Fruit fly (Drosophila melanogaster) whole organism, embryonic: Measurements from ENCODE around the gene CG31265.

ENCODE experiments used
- Ada2b ChIP-seq: fragments of 200-800 bp; sonication (Bioruptor generic); IDR thresholded peaks from 2 replicates; pipeline ENCODE4 v1.3.6; 2022; ENCODE audit warnings: missing biosample characterization, missing genetic modification characterization
- Bdp1 ChIP-seq: fragments of 200-800 bp; sonication (Bioruptor generic); optimal IDR thresholded peaks from 3 replicates; lab custom pipeline; 2016; ENCODE audit warnings: missing biosample characterization, missing genetic modification characterization
- Blimp-1 ChIP-seq: fragments of 200-800 bp; sonication (Bioruptor generic); optimal IDR thresholded peaks from 3 replicates; lab custom pipeline; 2018; ENCODE audit warnings: missing biosample characterization, missing genetic modification characterization, mild to moderate bottlenecking, moderate library complexity, missing genetic modification reagents
- CG1024 ChIP-seq: fragments of 200-800 bp; sonication (Bioruptor generic); IDR thresholded peaks from 2 replicates; pipeline ENCODE4 v1.3.6; 2022; ENCODE audit warnings: missing biosample characterization, missing genetic modification characterization
- CG10654 ChIP-seq: fragments of 200-800 bp; sonication (Bioruptor generic); optimal IDR thresholded peaks from 2 replicates; lab custom pipeline; 2016; ENCODE audit warnings: missing biosample characterization, missing genetic modification characterization
- CG11504 ChIP-seq: fragments of 200-800 bp; sonication (Bioruptor generic); optimal IDR thresholded peaks from 3 replicates; lab custom pipeline; 2019; ENCODE audit warnings: missing biosample characterization, mild to moderate bottlenecking, missing genetic modification characterization, moderate library complexity
- CG11560 ChIP-seq: fragments of 200-800 bp; sonication (Bioruptor generic); IDR thresholded peaks from 3 replicates; pipeline ENCODE4 v1.3.6; 2022; ENCODE audit warnings: missing biosample characterization, missing genetic modification characterization
- CG12299 ChIP-seq: fragments of 200-800 bp; sonication (Bioruptor generic); optimal IDR thresholded peaks from 2 replicates; lab custom pipeline; 2018; ENCODE audit warnings: missing biosample characterization, mild to moderate bottlenecking, missing genetic modification characterization
- CG12744 ChIP-seq: fragments of 200-800 bp; sonication (Bioruptor generic); optimal IDR thresholded peaks from 2 replicates; lab custom pipeline; 2016; ENCODE audit warnings: missing biosample characterization, missing genetic modification characterization
- CG12769 ChIP-seq: fragments of 200-800 bp; sonication (Bioruptor generic); optimal IDR thresholded peaks from 2 replicates; lab custom pipeline; 2019; ENCODE audit warnings: missing biosample characterization, mild to moderate bottlenecking, missing genetic modification characterization, moderate library complexity
- CG15011 ChIP-seq: fragments of 200-800 bp; sonication (Bioruptor generic); optimal IDR thresholded peaks from 3 replicates; lab custom pipeline; 2018; ENCODE audit warnings: missing biosample characterization, mild to moderate bottlenecking, missing genetic modification characterization
- CG16863 ChIP-seq: fragments of 200-800 bp; sonication (Bioruptor generic); optimal IDR thresholded peaks from 3 replicates; lab custom pipeline; 2016; ENCODE audit warnings: missing biosample characterization, missing genetic modification characterization
- CG17829 ChIP-seq: fragments of 200-800 bp; optimal IDR thresholded peaks from 2 replicates; lab custom pipeline; 2019; ENCODE audit warnings: missing biosample characterization, mild to moderate bottlenecking, missing genetic modification characterization, moderate library complexity
- CG18011 ChIP-seq: fragments of 200-800 bp; sonication (Bioruptor generic); optimal IDR thresholded peaks from 2 replicates; lab custom pipeline; 2017; ENCODE audit warnings: missing biosample characterization, missing genetic modification characterization, mild to moderate bottlenecking, moderate library complexity, missing genotype
- CG18764 ChIP-seq: fragments of 200-800 bp; sonication (Bioruptor generic); optimal IDR thresholded peaks from 3 replicates; lab custom pipeline; 2016; ENCODE audit warnings: missing biosample characterization, missing genetic modification characterization
- CG2202 ChIP-seq: fragments of 200-800 bp; sonication (Bioruptor generic); optimal IDR thresholded peaks from 2 replicates; lab custom pipeline; 2018; ENCODE audit warnings: missing biosample characterization, mild to moderate bottlenecking, missing genetic modification characterization
- CG30020 ChIP-seq: fragments of 200-800 bp; optimal IDR thresholded peaks from 2 replicates; lab custom pipeline; 2019; ENCODE audit warnings: missing biosample characterization, mild to moderate bottlenecking, missing genetic modification characterization, moderate library complexity
- CG30403 ChIP-seq: fragments of 200-800 bp; sonication (Bioruptor generic); optimal IDR thresholded peaks from 3 replicates; lab custom pipeline; 2016; ENCODE audit warnings: missing biosample characterization, missing genetic modification characterization
- CG31388 ChIP-seq: fragments of 200-800 bp; sonication (Bioruptor generic); optimal IDR thresholded peaks from 2 replicates; lab custom pipeline; 2016; ENCODE audit warnings: missing biosample characterization, missing genetic modification characterization
- CG32532 ChIP-seq: fragments of 200-800 bp; sonication (Bioruptor generic); IDR thresholded peaks from 2 replicates; pipeline ENCODE4 v1.3.6; 2022; ENCODE audit warnings: missing biosample characterization, missing genetic modification characterization
- CG32772 ChIP-seq: fragments of 200-800 bp; sonication (Bioruptor generic); IDR thresholded peaks from 2 replicates; pipeline ENCODE4 v1.3.6; 2022; ENCODE audit warnings: missing biosample characterization, missing genetic modification characterization
- CG33213 ChIP-seq: fragments of 200-800 bp; sonication (Bioruptor generic); optimal IDR thresholded peaks from 3 replicates; lab custom pipeline; 2016; ENCODE audit warnings: missing biosample characterization, missing genetic modification characterization
- CG6791 ChIP-seq: fragments of 200-800 bp; sonication (Bioruptor generic); IDR thresholded peaks from 3 replicates; pipeline ENCODE4 v1.3.6; 2022; ENCODE audit warnings: missing biosample characterization, missing genetic modification characterization; ENCODE audit not compliant: partially characterized antibody
- CG8765 ChIP-seq: fragments of 200-800 bp; sonication (Bioruptor generic); IDR thresholded peaks from 2 replicates; pipeline ENCODE4 v1.3.6; 2022; ENCODE audit warnings: missing biosample characterization, missing genetic modification characterization
- CG9609 ChIP-seq: fragments of 200-800 bp; sonication (Bioruptor generic); optimal IDR thresholded peaks from 3 replicates; lab custom pipeline; 2016; ENCODE audit warnings: missing biosample characterization, missing genetic modification characterization
- Deaf1 ChIP-seq: fragments of 200-800 bp; optimal IDR thresholded peaks from 3 replicates; lab custom pipeline; 2019; ENCODE audit warnings: missing biosample characterization, mild to moderate bottlenecking, missing genetic modification characterization, moderate library complexity
- Doc3 ChIP-seq: fragments of 200-800 bp; sonication (Bioruptor generic); IDR thresholded peaks from 3 replicates; pipeline ENCODE4 v1.3.6; 2022; ENCODE audit warnings: missing biosample characterization, missing genetic modification characterization; ENCODE audit not compliant: partially characterized antibody
- HHEX ChIP-seq: fragments of 200-800 bp; sonication (Bioruptor generic); optimal IDR thresholded peaks from 3 replicates; lab custom pipeline; 2017; ENCODE audit warnings: missing biosample characterization, mild to moderate bottlenecking, missing genetic modification characterization, missing genetic modification reagents
- HLHmδ ChIP-seq: fragments of 200-800 bp; sonication (Bioruptor generic); optimal IDR thresholded peaks from 2 replicates; lab custom pipeline; 2018; ENCODE audit warnings: missing biosample characterization, mild to moderate bottlenecking, missing genetic modification characterization, moderate library complexity
- Hmr ChIP-seq: fragments of 200-800 bp; sonication (Bioruptor generic); optimal IDR thresholded peaks from 3 replicates; lab custom pipeline; 2017; ENCODE audit warnings: mild to moderate bottlenecking, missing biosample characterization, missing genetic modification reagents, missing genetic modification characterization
- Med ChIP-seq: fragments of 200-800 bp; sonication (Bioruptor generic); peaks from one replicate; lab custom pipeline; 2016; ENCODE audit warnings: missing biosample characterization, missing genetic modification characterization, mild to moderate bottlenecking, inconsistent platforms, moderate library complexity
- Meics ChIP-seq: fragments of 200-800 bp; sonication (Bioruptor generic); optimal IDR thresholded peaks from 2 replicates; lab custom pipeline; 2017; ENCODE audit warnings: missing biosample characterization, mild to moderate bottlenecking, missing genetic modification characterization
- Nf-YA ChIP-seq: fragments of 200-800 bp; sonication (Bioruptor generic); IDR thresholded peaks from 2 replicates; pipeline ENCODE4 v1.3.6; 2022; ENCODE audit warnings: missing biosample characterization, missing genetic modification characterization
- Rx ChIP-seq: fragments of 200-800 bp; sonication (Bioruptor generic); IDR thresholded peaks from 2 replicates; pipeline ENCODE4 v1.3.6; 2022; ENCODE audit warnings: missing biosample characterization, missing genetic modification characterization
- Six4 ChIP-seq: fragments of 200-800 bp; sonication (Bioruptor generic); optimal IDR thresholded peaks from 2 replicates; lab custom pipeline; 2016; ENCODE audit warnings: missing biosample characterization, missing genetic modification characterization
- Sox100B ChIP-seq: fragments of 200-800 bp; sonication (Bioruptor generic); optimal IDR thresholded peaks from 3 replicates; lab custom pipeline; 2018; ENCODE audit warnings: missing biosample characterization, mild to moderate bottlenecking, missing genetic modification characterization
- ash1 ChIP-seq: fragments of 200-800 bp; sonication (Bioruptor generic); optimal IDR thresholded peaks from 2 replicates; lab custom pipeline; 2018; ENCODE audit warnings: missing biosample characterization, mild to moderate bottlenecking, missing genetic modification characterization
- bcd ChIP-seq: fragments of 200-800 bp; sonication (Bioruptor generic); optimal IDR thresholded peaks from 2 replicates; lab custom pipeline; 2017; ENCODE audit warnings: missing biosample characterization, mild to moderate bottlenecking, missing genetic modification characterization
- cas ChIP-seq: fragments of 200-800 bp; sonication (Bioruptor generic); IDR thresholded peaks from 2 replicates; pipeline ENCODE4 v1.3.6; 2022; ENCODE audit warnings: missing biosample characterization, missing genetic modification characterization
- chm ChIP-seq: fragments of 200-800 bp; sonication (Bioruptor generic); IDR thresholded peaks from 2 replicates; pipeline ENCODE4 v1.3.6; 2022; ENCODE audit warnings: missing biosample characterization, missing genetic modification characterization
- dati ChIP-seq: fragments of 200-800 bp; sonication (Bioruptor generic); IDR thresholded peaks from 2 replicates; pipeline ENCODE4 v1.3.6; 2022; ENCODE audit warnings: missing biosample characterization, missing genetic modification characterization
- eyg ChIP-seq: fragments of 200-800 bp; sonication (Bioruptor generic); optimal IDR thresholded peaks from 3 replicates; lab custom pipeline; 2016; ENCODE audit warnings: missing biosample characterization, missing genetic modification characterization
- grau ChIP-seq: fragments of 200-800 bp; optimal IDR thresholded peaks from 3 replicates; lab custom pipeline; 2019; ENCODE audit warnings: missing biosample characterization, mild to moderate bottlenecking, missing genetic modification characterization, moderate library complexity
- kay ChIP-seq: fragments of 200-800 bp; sonication (Bioruptor generic); optimal IDR thresholded peaks from 2 replicates; lab custom pipeline; 2016; ENCODE audit warnings: missing biosample characterization, missing genetic modification characterization
- kni ChIP-seq: fragments of 200-800 bp; sonication (Bioruptor generic); optimal IDR thresholded peaks from 3 replicates; lab custom pipeline; 2017; ENCODE audit warnings: mild to moderate bottlenecking, missing biosample characterization, missing genetic modification reagents, missing genetic modification characterization
- lmd ChIP-seq: fragments of 200-800 bp; sonication (Bioruptor generic); IDR thresholded peaks from 2 replicates; pipeline ENCODE4 v1.3.6; 2022; ENCODE audit warnings: missing biosample characterization, missing genetic modification characterization
- luna ChIP-seq: fragments of 200-800 bp; sonication (Bioruptor generic); optimal IDR thresholded peaks from 2 replicates; lab custom pipeline; 2016; ENCODE audit warnings: missing biosample characterization, missing genetic modification characterization
- sc ChIP-seq, 3 experiments: fragments of >200 bp in 2 of 3; fragments of 200-800 bp in 1 of 3; sonication (Bioruptor generic) in 1 of 3; optimal IDR thresholded peaks; 2 replicates in 2 of 3; 3 replicates in 1 of 3; lab custom pipeline; 2017; ENCODE audit warnings: mild to moderate bottlenecking in 1 of 3, missing biosample characterization in 1 of 3, missing genetic modification characterization in 1 of 3, missing genetic modification reagents in 1 of 3
- zen2 ChIP-seq: fragments of 200-800 bp; sonication (Bioruptor generic); IDR thresholded peaks from 3 replicates; pipeline ENCODE4 v1.3.6; 2022; ENCODE audit warnings: missing biosample characterization, missing genetic modification characterization; ENCODE audit not compliant: partially characterized antibody
- zfh1 ChIP-seq: fragments of 200-800 bp; sonication (Bioruptor generic); IDR thresholded peaks from 3 replicates; pipeline ENCODE4 v1.3.6; 2022; ENCODE audit warnings: missing biosample characterization, missing genetic modification characterization

Gene CG31265

dm6 chr3R:17117607-17118327 lies 10.2 kb upstream of the CG31265 start:
- TF ChIP-seq CG18764 (GFP tag; lab: Kevin White, UChicago) = no peak
- no peak for TF ChIP-seq luna (GFP tag; lab: Kevin White, UChicago)
- no peak for TF ChIP-seq CG11560 (tag; lab: Robert Waterston, UW)
- TF ChIP-seq CG2202 = peak; percentile 27
- no peak for TF ChIP-seq CG16863 (GFP tag; lab: Kevin White, UChicago)
- TF ChIP-seq CG11504 (tag; lab: Kevin White, UChicago) = peak; percentile 19
- no peak for TF ChIP-seq CG18011 (GFP tag; lab: Kevin White, UChicago)
- no peak for TF ChIP-seq Nf-YA (GFP tag; lab: Robert Waterston, UW)
- peak; percentile 29 for TF ChIP-seq grau (tag; lab: Kevin White, UChicago)
- no peak for TF ChIP-seq kay (GFP tag; lab: Kevin White, UChicago)
- TF ChIP-seq CG1024 (GFP tag; lab: Robert Waterston, UW) = no peak
- no peak for TF ChIP-seq lmd
- no peak for TF ChIP-seq CG32772
- TF ChIP-seq zen2 = no peak
- TF ChIP-seq HLHmδ (GFP tag; lab: Kevin White, UChicago) = no peak
- no peak for TF ChIP-seq zfh1 (GFP tag; lab: Robert Waterston, UW)
- no peak for TF ChIP-seq CG12744 (GFP tag; lab: Kevin White, UChicago)
- peak; percentile 12 for TF ChIP-seq Sox100B
- TF ChIP-seq Doc3 (GFP tag; lab: Robert Waterston, UW) = no peak
- TF ChIP-seq eyg (GFP tag; lab: Kevin White, UChicago) = no peak
- no peak for TF ChIP-seq HHEX (GFP tag; lab: Kevin White, UChicago)
- no peak for TF ChIP-seq CG12299 (tag; lab: Kevin White, UChicago)
- TF ChIP-seq Med (GFP tag; lab: Kevin White, UChicago) = peak; percentile 74
- peak; percentile 39 for TF ChIP-seq Blimp-1 (GFP tag; lab: Kevin White, UChicago)
- TF ChIP-seq CG12769 (tag; lab: Kevin White, UChicago) = peak; percentile 7
- no peak for TF ChIP-seq CG9609 (GFP tag; lab: Kevin White, UChicago)
- no peak for TF ChIP-seq CG30020
- TF ChIP-seq Deaf1 (tag; lab: Kevin White, UChicago) = no peak
- TF ChIP-seq CG30403 (GFP tag; lab: Kevin White, UChicago) = peak; percentile 37
- peak; percentile 2 for TF ChIP-seq Meics (GFP tag; lab: Kevin White, UChicago)
- 0 out of 3 replicates have a peak, but pooled peaks have one; percentile 61 for TF ChIP-seq CG6791 (GFP tag; lab: Robert Waterston, UW)
- TF ChIP-seq CG31388 (GFP tag; lab: Kevin White, UChicago) = no peak
- TF ChIP-seq sc (optimal IDR thresholded peaks at IDR 0.05; lab: Kevin White, UChicago) = no peak
- TF ChIP-seq sc (GFP tag; optimal IDR thresholded peaks at IDR 0.05; lab: Kevin White, UChicago) = peak; percentile 23
- TF ChIP-seq Bdp1 (GFP tag; lab: Kevin White, UChicago) = no peak
- TF ChIP-seq CG8765 (GFP tag; lab: Robert Waterston, UW) = no peak
- TF ChIP-seq Hmr (GFP tag; lab: Kevin White, UChicago) = no peak
- no peak for TF ChIP-seq CG32532 (GFP tag; lab: Robert Waterston, UW)
- peak; percentile 61 for TF ChIP-seq kni
- no peak for TF ChIP-seq CG33213 (GFP tag; lab: Kevin White, UChicago)
- TF ChIP-seq chm (GFP tag; lab: Robert Waterston, UW) = no peak
- no peak for TF ChIP-seq Rx (GFP tag; lab: Robert Waterston, UW)
- no peak for TF ChIP-seq CG10654 (GFP tag; lab: Kevin White, UChicago)
- no peak for TF ChIP-seq Six4
- TF ChIP-seq CG15011 (GFP tag; lab: Kevin White, UChicago) = no peak
- TF ChIP-seq dati (GFP tag; lab: Robert Waterston, UW) = no peak
- TF ChIP-seq bcd = no peak
- TF ChIP-seq ash1 = no peak
- no peak for TF ChIP-seq Ada2b (GFP tag; lab: Robert Waterston, UW)
- TF ChIP-seq cas (GFP tag; lab: Robert Waterston, UW) = no peak
- peak; percentile 32 for TF ChIP-seq CG17829 (tag; lab: Kevin White, UChicago)
